Worm (Caenorhabditis elegans) whole organism, mixed stage, embryonic: ENCODE results near the gene B0464.9.

Source experiments
- M03D4.4 ChIP-seq: sonication (generic microtip); optimal IDR thresholded peaks from 2 replicates; lab custom pipeline; 2017; ENCODE audit warnings: mild to moderate bottlenecking, missing genetic modification characterization, missing compliant biosample characterization
- bed-3 ChIP-seq: fragments of 200-800 bp; sonication (Bioruptor generic); optimal IDR thresholded peaks from 3 replicates; lab custom pipeline; 2018; ENCODE audit warnings: mild to moderate bottlenecking, missing genetic modification characterization, moderate library complexity, missing compliant biosample characterization
- blmp-1 ChIP-seq: fragments of 150-350 bp; optimal IDR thresholded peaks from 2 replicates; lab custom pipeline; 2014; ENCODE audit warnings: missing biosample characterization, missing genetic modification characterization
- ceh-39 ChIP-seq: fragments of 150-350 bp; optimal IDR thresholded peaks from 2 replicates; lab custom pipeline; 2014; ENCODE audit warnings: missing biosample characterization, missing genetic modification characterization
- ceh-43 ChIP-seq: fragments of 200-800 bp; sonication (Bioruptor generic); optimal IDR thresholded peaks from 2 replicates; lab custom pipeline; 2018; ENCODE audit warnings: mild to moderate bottlenecking, missing genetic modification characterization, moderate library complexity, missing compliant biosample characterization
- ces-1 ChIP-seq: fragments of 150-350 bp; optimal IDR thresholded peaks from 2 replicates; lab custom pipeline; 2014; ENCODE audit warnings: missing biosample characterization, missing genetic modification reagents, missing genetic modification characterization
- cnd-1 ChIP-seq: fragments of 200-800 bp; sonication (Bioruptor generic); optimal IDR thresholded peaks from 2 replicates; lab custom pipeline; 2018; ENCODE audit warnings: mild to moderate bottlenecking, missing genetic modification characterization, missing compliant biosample characterization
- drap-1 ChIP-seq: fragments of 200-800 bp; sonication (Bioruptor generic); optimal IDR thresholded peaks from 3 replicates; lab custom pipeline; 2018; ENCODE audit warnings: mild to moderate bottlenecking, missing genetic modification characterization, missing compliant biosample characterization
- elt-3 ChIP-seq: fragments of 150-350 bp; optimal IDR thresholded peaks from 2 replicates; lab custom pipeline; 2014; ENCODE audit warnings: missing biosample characterization, missing genetic modification characterization
- flh-1 ChIP-seq: fragments of 200-800 bp; sonication (Bioruptor generic); optimal IDR thresholded peaks from 2 replicates; lab custom pipeline; 2018; ENCODE audit warnings: mild to moderate bottlenecking, missing genetic modification characterization, moderate library complexity, missing compliant biosample characterization
- ham-2 ChIP-seq: fragments of 200-800 bp; sonication (Bioruptor generic); optimal IDR thresholded peaks from 2 replicates; lab custom pipeline; 2018; ENCODE audit warnings: mild to moderate bottlenecking, missing genetic modification characterization, missing compliant biosample characterization
- hlh-1 ChIP-seq: fragments of 150-350 bp; optimal IDR thresholded peaks from 2 replicates; lab custom pipeline; 2014; ENCODE audit warnings: missing biosample characterization, missing genetic modification reagents, missing genetic modification characterization
- lin-13 ChIP-seq: fragments of 150-350 bp; optimal IDR thresholded peaks from 2 replicates; lab custom pipeline; 2014; ENCODE audit warnings: missing biosample characterization, missing genetic modification characterization
- lin-32 ChIP-seq: fragments of 200-800 bp; sonication (Bioruptor generic); optimal IDR thresholded peaks from 2 replicates; lab custom pipeline; 2018; ENCODE audit warnings: mild to moderate bottlenecking, missing genetic modification characterization, missing compliant biosample characterization
- lsy-2 ChIP-seq: fragments of 150-350 bp; optimal IDR thresholded peaks from 2 replicates; lab custom pipeline; 2014; ENCODE audit warnings: missing biosample characterization, missing genetic modification characterization
- mab-5 ChIP-seq: fragments of 150-350 bp; optimal IDR thresholded peaks from 2 replicates; lab custom pipeline; 2014; ENCODE audit warnings: missing biosample characterization, missing genetic modification characterization
- mep-1 ChIP-seq: fragments of 150-350 bp; optimal IDR thresholded peaks from 2 replicates; lab custom pipeline; 2017; ENCODE audit warnings: missing biosample characterization, missing genetic modification reagents, missing genetic modification characterization, inconsistent platforms
- mls-2 ChIP-seq: sonication (generic microtip); optimal IDR thresholded peaks from 2 replicates; lab custom pipeline; 2016; ENCODE audit warnings: mild to moderate bottlenecking, missing genetic modification characterization, moderate library complexity, missing compliant biosample characterization
- nhr-2 ChIP-seq: fragments of 150-350 bp; optimal IDR thresholded peaks from 2 replicates; lab custom pipeline; 2014; ENCODE audit warnings: missing biosample characterization, missing genetic modification characterization
- nhr-237 ChIP-seq: fragments of 150-350 bp; optimal IDR thresholded peaks from 2 replicates; lab custom pipeline; 2014; ENCODE audit warnings: missing biosample characterization, missing genetic modification characterization
- nhr-76 ChIP-seq: sonication (generic microtip); optimal IDR thresholded peaks from 2 replicates; lab custom pipeline; 2017; ENCODE audit warnings: missing biosample characterization, missing genetic modification characterization
- pha-4 ChIP-seq: fragments of 150-350 bp; optimal IDR thresholded peaks from 2 replicates; lab custom pipeline; 2018; ENCODE audit warnings: missing biosample characterization, missing genetic modification reagents, missing genetic modification characterization
- snpc-4 ChIP-seq: fragments of 150-350 bp; optimal IDR thresholded peaks from 2 replicates; lab custom pipeline; 2014; ENCODE audit warnings: missing biosample characterization, missing genetic modification characterization
- sptf-1 ChIP-seq: sonication (generic microtip); optimal IDR thresholded peaks from 2 replicates; lab custom pipeline; 2017; ENCODE audit warnings: mild to moderate bottlenecking, missing genetic modification characterization, moderate library complexity, missing compliant biosample characterization
- tbx-8 ChIP-seq: fragments of 200-800 bp; sonication (Bioruptor generic); optimal IDR thresholded peaks from 2 replicates; lab custom pipeline; 2018; ENCODE audit warnings: mild to moderate bottlenecking, missing genetic modification characterization, moderate library complexity, missing compliant biosample characterization
- unc-120 ChIP-seq: sonication (generic microtip); optimal IDR thresholded peaks from 2 replicates; lab custom pipeline; 2017; ENCODE audit warnings: missing genetic modification characterization, missing compliant biosample characterization; ENCODE audit not compliant: poor library complexity, severe bottlenecking
- unc-39 ChIP-seq: fragments of 150-350 bp; optimal IDR thresholded peaks from 2 replicates; lab custom pipeline; 2014; ENCODE audit warnings: missing biosample characterization, missing genetic modification characterization
- unc-62 ChIP-seq: fragments of 150-350 bp; optimal IDR thresholded peaks from 2 replicates; lab custom pipeline; 2014; ENCODE audit warnings: missing biosample characterization, missing genetic modification reagents, missing genetic modification characterization
- zip-8 ChIP-seq: fragments of 150-350 bp; optimal IDR thresholded peaks from 2 replicates; lab custom pipeline; 2014; ENCODE audit warnings: missing biosample characterization, missing genetic modification characterization
- ztf-11 ChIP-seq: fragments of 150-350 bp; optimal IDR thresholded peaks from 2 replicates; lab custom pipeline; 2014; ENCODE audit warnings: missing biosample characterization, missing genetic modification characterization

The B0464.9 gene

ce11 chrIII:9455980-9456658 lies 9.4 kb upstream of the B0464.9 start, which contains the start of the genes rheb-1 and spk-1:
Gene rheb-1 (minus strand): TSS chrIII:9456030.
Gene spk-1 (plus strand): TSS chrIII:9456608.
- TF ChIP-seq sptf-1 (tag; lab: Kevin White, UChicago) (peak; percentile 69), mep-1 (peak; percentile 79), M03D4.4 (tag; lab: Kevin White, UChicago) (no peak), blmp-1 (no peak), snpc-4 (tag; lab: Kevin White, UChicago) (no peak), unc-120 (peak; percentile 50), cnd-1 (tag; lab: Kevin White, UChicago) (peak; percentile 18), unc-62 (GFP tag; lab: Kevin White, UChicago) (peak; percentile 30), nhr-237 (tag; lab: Kevin White, UChicago) (peak; percentile 7), mls-2 (tag; lab: Kevin White, UChicago) (peak; percentile 36), hlh-1 (tag; lab: Kevin White, UChicago) (peak; percentile 3), ham-2 (GFP tag; lab: Kevin White, UChicago) (no peak), drap-1 (GFP tag; lab: Kevin White, UChicago) (peak; percentile 28), lin-13 (tag; lab: Kevin White, UChicago) (peak; percentile 40), ceh-39 (peak; percentile 98), nhr-2 (tag; lab: Kevin White, UChicago) (peak; percentile 2), pha-4 (tag; lab: Kevin White, UChicago) (peak; percentile 81), lsy-2 (peak; percentile 96), ces-1 (GFP tag; lab: Kevin White, UChicago) (peak; percentile 45), ceh-43 (GFP tag; lab: Kevin White, UChicago) (no peak)

ce11 chrIII:9457192-9458103 lies 8.1 kb upstream of the B0464.9 start:
- TF ChIP-seq unc-120 (peak; percentile 57), tbx-8 (GFP tag; lab: Kevin White, UChicago) (no peak), nhr-237 (tag; lab: Kevin White, UChicago) (no peak), unc-62 (GFP tag; lab: Kevin White, UChicago) (peak; percentile 89), lin-13 (tag; lab: Kevin White, UChicago) (no peak), ces-1 (GFP tag; lab: Kevin White, UChicago) (no peak), nhr-76 (tag; lab: Kevin White, UChicago) (no peak), blmp-1 (no peak), hlh-1 (tag; lab: Kevin White, UChicago) (peak; percentile 88)
- TF ChIP-seq, all 35 proteins: peak for 3

- TF ChIP-seq M03D4.4 (tag; lab: Kevin White, UChicago) (no peak), mab-5 (tag; lab: Kevin White, UChicago) (no peak), hlh-1 (tag; lab: Kevin White, UChicago) (no peak), elt-3 (no peak), unc-62 (GFP tag; lab: Kevin White, UChicago) (no peak), lin-32 (GFP tag; lab: Kevin White, UChicago) (no peak), mep-1 (no peak), ceh-43 (GFP tag; lab: Kevin White, UChicago) (no peak), unc-39 (no peak), tbx-8 (GFP tag; lab: Kevin White, UChicago) (no peak), lin-13 (tag; lab: Kevin White, UChicago) (no peak), nhr-2 (tag; lab: Kevin White, UChicago) (no peak), ztf-11 (no peak), lsy-2 (no peak), nhr-76 (tag; lab: Kevin White, UChicago) (no peak), flh-1 (GFP tag; lab: Kevin White, UChicago) (no peak), ces-1 (GFP tag; lab: Kevin White, UChicago) (no peak), bed-3 (no peak), zip-8 (tag; lab: Kevin White, UChicago) (no peak), snpc-4 (tag; lab: Kevin White, UChicago) (no peak)
- TF ChIP-seq, all 35 proteins: peak for 0
These were observed 3.4 kb upstream of the B0464.9 start for ce11 chrIII:9461894-9462784.
